Worm (Caenorhabditis elegans) whole organism, early embryonic: ENCODE measurements around the gene Y8A9A.2.

Source experiments
- B0310.2 ChIP-seq: sonication (generic microtip); optimal IDR thresholded peaks from 2 replicates; lab custom pipeline; 2016; ENCODE audit warnings: mild to moderate bottlenecking, missing genetic modification characterization, missing compliant biosample characterization
- F13C5.2 ChIP-seq: sonication (generic microtip); optimal IDR thresholded peaks from 2 replicates; lab custom pipeline; 2017; ENCODE audit warnings: mild to moderate bottlenecking, missing genetic modification characterization, inconsistent platforms, missing compliant biosample characterization
- aly-1 ChIP-seq: sonication (generic microtip); optimal IDR thresholded peaks from 2 replicates; lab custom pipeline; 2016; ENCODE audit warnings: missing genetic modification characterization, missing compliant biosample characterization
- ama-1 ChIP-seq: fragments of 150-350 bp; optimal IDR thresholded peaks from 2 replicates; lab custom pipeline; 2014
- ceh-13 ChIP-seq: fragments of 200-800 bp; sonication (Bioruptor generic); optimal IDR thresholded peaks from 2 replicates; lab custom pipeline; 2018; ENCODE audit warnings: mild to moderate bottlenecking, missing genetic modification characterization, missing compliant biosample characterization
- ceh-36 ChIP-seq: sonication (generic microtip); optimal IDR thresholded peaks from 2 replicates; lab custom pipeline; 2016; ENCODE audit warnings: missing genetic modification characterization, inconsistent platforms, missing compliant biosample characterization
- ets-7 ChIP-seq: sonication (generic microtip); optimal IDR thresholded peaks from 2 replicates; lab custom pipeline; 2016; ENCODE audit warnings: missing genotype, missing genetic modification characterization, missing compliant biosample characterization
- flt-1 ChIP-seq: fragments of 200-800 bp; sonication (Bioruptor generic); IDR thresholded peaks from 2 replicates; pipeline ENCODE4 v1.3.6; 2022; ENCODE audit warnings: missing genetic modification characterization, missing compliant biosample characterization
- hmbx-1 ChIP-seq: sonication (generic microtip); optimal IDR thresholded peaks from 2 replicates; lab custom pipeline; 2016; ENCODE audit warnings: mild to moderate bottlenecking, missing genetic modification characterization, missing compliant biosample characterization
- hmg-4 ChIP-seq: fragments of 200-800 bp; sonication (Bioruptor generic); optimal IDR thresholded peaks from 2 replicates; lab custom pipeline; 2018; ENCODE audit warnings: mild to moderate bottlenecking, missing genetic modification characterization, missing compliant biosample characterization
- hnd-1 ChIP-seq: sonication (generic microtip); optimal IDR thresholded peaks from 2 replicates; lab custom pipeline; 2016; ENCODE audit warnings: missing genetic modification characterization, missing compliant biosample characterization
- pes-1 ChIP-seq: fragments of 200-800 bp; sonication (Bioruptor generic); IDR thresholded peaks from 2 replicates; pipeline ENCODE4 v1.3.6; 2022; ENCODE audit warnings: missing genetic modification reagents, missing genetic modification characterization, missing compliant biosample characterization
- scrt-1 ChIP-seq: fragments of 200-800 bp; sonication (Bioruptor generic); IDR thresholded peaks from 2 replicates; pipeline ENCODE4 v1.3.6; 2022; ENCODE audit warnings: missing genetic modification characterization, missing compliant biosample characterization
- sea-1 ChIP-seq: fragments of 200-800 bp; sonication (Bioruptor generic); conservative IDR thresholded peaks from 2 replicates; pipeline ENCODE4 v1.3.6; 2022; ENCODE audit warnings: missing genetic modification characterization, missing compliant biosample characterization
- tbx-11 ChIP-seq: fragments of 200-800 bp; sonication (Bioruptor generic); IDR thresholded peaks from 2 replicates; pipeline ENCODE4 v1.3.6; 2022; ENCODE audit warnings: missing genetic modification characterization, missing compliant biosample characterization
- tbx-37 ChIP-seq: fragments of 200-800 bp; sonication (Bioruptor generic); conservative IDR thresholded peaks from 2 replicates; pipeline ENCODE4 v1.3.6; 2022; ENCODE audit warnings: missing genetic modification reagents, missing genetic modification characterization, missing compliant biosample characterization
- tra-4 ChIP-seq: sonication (generic microtip); optimal IDR thresholded peaks from 2 replicates; lab custom pipeline; 2017; ENCODE audit warnings: missing genetic modification characterization, missing compliant biosample characterization

The Y8A9A.2 gene

DNA sequence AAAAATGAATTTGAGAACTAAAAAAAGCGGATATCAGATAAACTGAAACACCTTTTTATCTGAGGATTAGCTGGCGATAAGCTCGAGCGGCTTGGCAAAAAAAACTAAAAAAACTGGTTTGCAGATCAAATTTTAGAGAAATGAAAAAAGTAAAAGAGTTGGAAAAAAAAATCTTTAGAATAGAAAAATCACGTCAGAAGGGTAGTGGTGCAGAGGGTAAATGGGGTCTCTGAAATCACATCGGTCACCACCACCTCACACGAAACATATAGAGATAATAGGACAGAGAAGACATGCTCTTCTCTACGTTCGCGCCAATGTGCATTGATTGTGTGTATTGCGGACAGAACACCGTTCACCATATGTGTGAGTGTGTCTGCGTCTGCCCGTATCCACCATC, 14.2 kb upstream of the Y8A9A.2 start:
- TF ChIP-seq tbx-37 (GFP tag; lab: Robert Waterston, UW) (no peak), scrt-1 (GFP tag; lab: Robert Waterston, UW) (no peak), B0310.2 (tag; lab: Kevin White, UChicago) (no peak), hmbx-1 (tag; lab: Kevin White, UChicago) (no peak), pes-1 (GFP tag; lab: Robert Waterston, UW) (no peak), flt-1 (GFP tag; lab: Robert Waterston, UW) (no peak), hnd-1 (tag; lab: Kevin White, UChicago) (no peak), ets-7 (tag; lab: Kevin White, UChicago) (no peak), tra-4 (tag; lab: Kevin White, UChicago) (no peak), ama-1 (lab: Kevin White, UChicago) (no peak), ceh-13 (no peak), aly-1 (tag; lab: Kevin White, UChicago) (no peak), sea-1 (no peak), F13C5.2 (tag; lab: Kevin White, UChicago) (no peak), ceh-36 (no peak), tbx-11 (no peak), hmg-4 (GFP tag; lab: Kevin White, UChicago) (no peak)

DNA sequence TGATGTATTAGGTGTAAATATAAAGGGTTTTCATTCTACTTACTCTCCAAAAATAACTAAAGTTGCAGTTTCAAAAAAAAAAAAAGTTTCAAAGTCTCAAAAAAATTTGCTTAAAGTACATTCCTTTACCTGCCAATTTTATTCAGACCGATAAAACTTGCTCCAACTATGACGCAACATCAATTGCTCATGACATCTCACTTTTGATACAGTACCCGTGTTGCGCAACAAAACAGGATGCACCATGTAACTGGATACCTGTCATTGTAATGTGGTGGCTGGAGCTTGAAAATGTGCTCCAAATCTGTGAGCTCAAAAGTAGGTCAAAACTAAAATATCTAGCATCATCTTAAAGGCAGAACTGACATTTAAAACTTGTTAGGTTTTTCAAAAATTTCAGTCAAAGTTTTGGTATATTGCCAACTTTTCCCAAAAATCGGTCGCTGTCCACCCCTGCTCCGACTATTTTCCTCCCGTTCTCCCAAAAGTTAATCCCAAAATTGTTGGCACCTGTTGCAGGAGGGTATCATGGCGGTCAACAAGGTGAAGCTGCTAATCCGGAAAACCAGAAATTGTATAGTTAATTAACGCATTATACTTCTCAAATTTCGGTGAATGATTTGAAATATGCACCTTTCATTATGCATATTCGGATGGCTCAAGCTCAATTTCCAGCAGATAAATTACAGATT, 13.0 kb upstream of the Y8A9A.2 start, which contains the start of gene T24E12.2:
TSS of gene T24E12.2 (plus strand) at position 642 of the 692 bp plus-strand sequence.
- TF ChIP-seq hnd-1 (tag; lab: Kevin White, UChicago) (no peak), ceh-13 (no peak), pes-1 (GFP tag; lab: Robert Waterston, UW) (no peak), sea-1 (no peak), tbx-37 (GFP tag; lab: Robert Waterston, UW) (no peak), ets-7 (tag; lab: Kevin White, UChicago) (no peak), tra-4 (tag; lab: Kevin White, UChicago) (no peak), aly-1 (tag; lab: Kevin White, UChicago) (no peak), B0310.2 (tag; lab: Kevin White, UChicago) (no peak), scrt-1 (GFP tag; lab: Robert Waterston, UW) (no peak), flt-1 (GFP tag; lab: Robert Waterston, UW) (no peak), ceh-36 (no peak), F13C5.2 (tag; lab: Kevin White, UChicago) (no peak), hmg-4 (GFP tag; lab: Kevin White, UChicago) (no peak), tbx-11 (no peak), hmbx-1 (tag; lab: Kevin White, UChicago) (no peak), ama-1 (lab: Kevin White, UChicago) (no peak)

DNA sequence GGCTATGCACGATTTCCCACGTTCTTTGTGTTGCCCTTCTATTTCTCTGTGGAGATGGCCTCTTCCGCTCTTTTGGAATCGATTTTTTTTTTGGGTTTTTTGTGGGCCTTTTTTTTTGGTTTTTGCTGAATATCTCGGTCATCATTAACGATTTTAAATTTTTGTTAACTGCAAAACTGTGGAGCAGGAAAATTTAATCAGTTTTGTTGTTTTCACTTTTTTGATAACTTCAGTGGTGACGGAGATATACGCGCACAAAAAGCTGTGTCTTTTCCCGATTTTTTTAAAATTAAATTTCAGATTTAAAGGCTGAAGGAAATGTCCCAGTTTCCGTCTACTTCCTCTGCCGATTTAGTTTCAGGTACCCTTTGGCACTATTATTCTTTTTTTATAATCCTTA, 10.2 kb upstream of the Y8A9A.2 start, which contains the start of gene T24E12.1:
TSS of gene T24E12.1 (plus strand) at position 301 of the 400 bp plus-strand sequence.
- TF ChIP-seq B0310.2 (tag; lab: Kevin White, UChicago) = no peak
- no peak for TF ChIP-seq hmg-4 (GFP tag; lab: Kevin White, UChicago)
- no peak for TF ChIP-seq ets-7 (tag; lab: Kevin White, UChicago)
- no peak for TF ChIP-seq ama-1 (lab: Kevin White, UChicago)
- TF ChIP-seq F13C5.2 (tag; lab: Kevin White, UChicago) = no peak
- no peak for TF ChIP-seq pes-1 (GFP tag; lab: Robert Waterston, UW)
- TF ChIP-seq flt-1 (GFP tag; lab: Robert Waterston, UW) = no peak
- no peak for TF ChIP-seq hmbx-1 (tag; lab: Kevin White, UChicago)
- no peak for TF ChIP-seq ceh-36
- TF ChIP-seq tra-4 (tag; lab: Kevin White, UChicago) = no peak
- TF ChIP-seq tbx-11 = no peak
- no peak for TF ChIP-seq aly-1 (tag; lab: Kevin White, UChicago)
- no peak for TF ChIP-seq sea-1
- TF ChIP-seq tbx-37 (GFP tag; lab: Robert Waterston, UW) = no peak
- no peak for TF ChIP-seq ceh-13
- no peak for TF ChIP-seq scrt-1 (GFP tag; lab: Robert Waterston, UW)
- TF ChIP-seq hnd-1 (tag; lab: Kevin White, UChicago) = no peak

DNA sequence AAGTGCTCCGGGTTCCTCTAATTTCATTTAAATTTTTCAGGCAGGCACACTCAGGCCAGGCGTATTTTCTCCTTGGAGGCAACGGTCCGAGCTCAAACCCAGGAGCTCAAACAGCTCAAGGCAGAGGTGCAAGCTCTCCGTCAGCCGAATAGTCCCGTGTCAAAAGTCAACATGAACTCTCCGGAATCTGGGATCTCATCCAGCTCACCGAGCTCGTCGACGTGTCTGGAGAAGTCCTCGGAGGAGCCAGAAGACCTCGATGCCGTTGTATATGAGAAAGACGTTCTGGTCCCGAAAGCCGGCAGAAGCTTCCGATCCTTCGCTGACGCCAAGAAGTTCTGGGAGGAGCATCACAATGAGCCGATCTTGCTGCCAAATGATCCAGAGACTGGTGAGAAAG, 9.7 kb upstream of the Y8A9A.2 start:
- TF ChIP-seq hnd-1 (tag; lab: Kevin White, UChicago) = no peak
- no peak for TF ChIP-seq pes-1 (GFP tag; lab: Robert Waterston, UW)
- TF ChIP-seq tbx-37 (GFP tag; lab: Robert Waterston, UW) = no peak
- no peak for TF ChIP-seq sea-1
- no peak for TF ChIP-seq ama-1 (lab: Kevin White, UChicago)
- no peak for TF ChIP-seq hmbx-1 (tag; lab: Kevin White, UChicago)
- TF ChIP-seq scrt-1 (GFP tag; lab: Robert Waterston, UW) = no peak
- TF ChIP-seq ceh-13 = no peak
- TF ChIP-seq aly-1 (tag; lab: Kevin White, UChicago) = no peak
- TF ChIP-seq ceh-36 = no peak
- no peak for TF ChIP-seq ets-7 (tag; lab: Kevin White, UChicago)
- TF ChIP-seq flt-1 (GFP tag; lab: Robert Waterston, UW) = no peak

DNA sequence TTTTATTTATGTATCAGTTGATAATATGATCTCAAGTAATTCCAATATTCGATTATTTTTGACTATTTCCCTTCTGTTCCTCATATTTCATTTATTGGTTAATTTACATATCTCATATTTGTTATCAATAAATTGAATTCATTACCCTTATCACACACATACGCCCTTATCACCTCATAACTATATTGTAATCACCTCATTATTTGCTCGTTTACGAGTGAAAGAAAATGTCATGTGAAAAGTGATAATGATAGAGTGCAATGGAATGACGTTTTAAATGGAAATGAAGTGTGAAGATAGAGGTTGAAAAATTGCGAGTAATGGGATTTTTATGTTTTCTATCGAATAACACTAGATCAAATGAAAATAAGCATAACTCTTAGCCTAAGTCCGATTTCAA, 8.9 kb upstream of the Y8A9A.2 start:
- TF ChIP-seq ceh-36 (no peak), ets-7 (tag; lab: Kevin White, UChicago) (no peak), tbx-11 (no peak), B0310.2 (tag; lab: Kevin White, UChicago) (no peak), sea-1 (no peak), aly-1 (tag; lab: Kevin White, UChicago) (no peak), F13C5.2 (tag; lab: Kevin White, UChicago) (no peak), ama-1 (lab: Kevin White, UChicago) (no peak), tbx-37 (GFP tag; lab: Robert Waterston, UW) (no peak), pes-1 (GFP tag; lab: Robert Waterston, UW) (no peak), flt-1 (GFP tag; lab: Robert Waterston, UW) (no peak), hmbx-1 (tag; lab: Kevin White, UChicago) (no peak), hnd-1 (tag; lab: Kevin White, UChicago) (no peak)

DNA sequence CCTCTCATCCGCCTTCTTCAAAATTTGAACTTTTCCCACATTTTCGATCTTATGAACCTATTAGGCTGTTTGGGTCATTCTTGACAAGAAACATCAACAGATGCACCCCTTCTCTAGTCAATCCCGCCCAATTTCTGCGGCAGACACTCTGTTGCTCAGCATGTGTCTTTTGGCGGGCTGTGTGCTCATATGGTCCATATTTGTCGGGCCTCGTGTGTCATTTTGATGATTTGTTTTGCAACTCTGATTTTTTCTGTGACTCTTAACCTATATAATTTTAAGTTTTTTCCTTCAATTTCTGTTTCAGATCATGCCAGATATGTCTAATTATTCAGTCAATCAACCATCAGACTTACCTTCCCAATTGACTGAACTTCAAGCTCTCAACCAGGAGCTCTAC, 8.3 kb upstream of the Y8A9A.2 start, which contains the start of gene T24E12.13:
TSS of gene T24E12.13 (plus strand) at position 301 of the 400 bp plus-strand sequence.
- TF ChIP-seq scrt-1 (GFP tag; lab: Robert Waterston, UW) (no peak), B0310.2 (tag; lab: Kevin White, UChicago) (no peak), sea-1 (no peak), F13C5.2 (tag; lab: Kevin White, UChicago) (no peak), tbx-37 (GFP tag; lab: Robert Waterston, UW) (no peak), tbx-11 (no peak), ets-7 (tag; lab: Kevin White, UChicago) (no peak), ceh-36 (no peak), hmg-4 (GFP tag; lab: Kevin White, UChicago) (no peak), tra-4 (tag; lab: Kevin White, UChicago) (no peak), aly-1 (tag; lab: Kevin White, UChicago) (no peak), hmbx-1 (tag; lab: Kevin White, UChicago) (no peak), flt-1 (GFP tag; lab: Robert Waterston, UW) (no peak), hnd-1 (tag; lab: Kevin White, UChicago) (no peak), ama-1 (lab: Kevin White, UChicago) (no peak), ceh-13 (no peak), pes-1 (GFP tag; lab: Robert Waterston, UW) (no peak)
